Worm (Caenorhabditis elegans) whole organism, L4 larva: ENCODE measurements around the gene srx-134.

ENCODE experiments used
- dmd-8 ChIP-seq: fragments of 200-800 bp; sonication (Bioruptor generic); IDR thresholded peaks from 2 replicates; pipeline ENCODE4 v1.3.6; 2022; ENCODE audit warnings: missing genetic modification characterization, missing compliant biosample characterization
- fos-1 ChIP-seq: fragments of 150-350 bp; optimal IDR thresholded peaks from 2 replicates; lab custom pipeline; 2014; ENCODE audit warnings: missing biosample characterization, missing genetic modification characterization
- pqm-1 ChIP-seq: sonication (generic microtip); optimal IDR thresholded peaks from 2 replicates; lab custom pipeline; 2017; ENCODE audit warnings: missing biosample characterization, missing genetic modification characterization
- snpc-1.2 ChIP-seq: fragments of 200-800 bp; sonication (Bioruptor generic); IDR thresholded peaks from 2 replicates; pipeline ENCODE4 v1.3.6; 2022; ENCODE audit warnings: missing genetic modification reagents, missing genetic modification characterization, missing compliant biosample characterization
- ztf-7 ChIP-seq: fragments of 150-350 bp; optimal IDR thresholded peaks from 2 replicates; lab custom pipeline; 2014; ENCODE audit warnings: missing biosample characterization, missing genetic modification characterization

- TF ChIP-seq dmd-8 (GFP tag; lab: Robert Waterston, UW): no peak
- TF ChIP-seq pqm-1 (tag; lab: Kevin White, UChicago): no peak
- no peak for TF ChIP-seq snpc-1.2 (GFP tag; lab: Robert Waterston, UW)
- TF ChIP-seq ztf-7 (tag; lab: Kevin White, UChicago): no peak
- TF ChIP-seq fos-1: no peak
Observed at ce11 chrV:13807232-13807631, 49.0 kb downstream of the srx-134 start, which contains the start of gene swan-1.
